3 fruit fly cellular contexts compared by ENCODE assay signal in genomic region chr3R:14853767-14854191, dm6.
TF ChIP-seq lines count a peak whose summit lies in the region.

No protein-coding gene starts in this region.

TF ChIP-seq in whole organism, embryonic, 481 proteins besides CTCF, POLR2A, EP300 and RAD21 (continued from another document and continues in another):
- TF ChIP-seq CG13287 (GFP tag; IDR thresholded peaks at IDR 0.05; lab: Robert Waterston, UW; ENCODE audit: partially characterized antibody) (peak; percentile 32; the same call in 1 of the 2 replicates), D19B (GFP tag; optimal IDR thresholded peaks at IDR 0.05; lab: Kevin White, UChicago) (no peak), pfk (GFP tag; optimal IDR thresholded peaks at IDR 0.05; lab: Kevin White, UChicago) (peak; percentile 85), CG17359 (tag; optimal IDR thresholded peaks at IDR 0.05; lab: Kevin White, UChicago) (no peak), pita (GFP tag; optimal IDR thresholded peaks at IDR 0.05; lab: Kevin White, UChicago) (no peak), Opbp (GFP tag; IDR thresholded peaks at IDR 0.05; lab: Robert Waterston, UW; ENCODE audit: partially characterized antibody) (peak; percentile 41; the same call in 2 of the 3 replicates), CG4328 (GFP tag; optimal IDR thresholded peaks at IDR 0.05; lab: Kevin White, UChicago) (peak; percentile 39), kah (GFP tag; optimal IDR thresholded peaks at IDR 0.05; lab: Kevin White, UChicago) (peak; percentile 41), CG3995 (GFP tag; optimal IDR thresholded peaks at IDR 0.05; lab: Kevin White, UChicago) (peak; percentile 31), bowl (GFP tag; IDR thresholded peaks at IDR 0.05; lab: Robert Waterston, UW) (no peak), CG11398 (GFP tag; optimal IDR thresholded peaks at IDR 0.05; lab: Kevin White, UChicago) (no peak), CG12391 (tag; optimal IDR thresholded peaks at IDR 0.05; lab: Kevin White, UChicago) (peak; percentile 33), CG15514 (GFP tag; optimal IDR thresholded peaks at IDR 0.05; lab: Kevin White, UChicago) (peak; percentile 68), CG30431 (GFP tag; optimal IDR thresholded peaks at IDR 0.05; lab: Kevin White, UChicago) (no peak), stc (GFP tag; IDR thresholded peaks at IDR 0.05; lab: Robert Waterston, UW) (peak; percentile 24; the same call in 1 of the 2 replicates), sob (GFP tag; IDR thresholded peaks at IDR 0.05; lab: Robert Waterston, UW) (peak; percentile 71; the same call in 1 of the 2 replicates), Abd-B (GFP tag; optimal IDR thresholded peaks at IDR 0.05; lab: Kevin White, UChicago) (no peak), Dip3 (GFP tag; optimal IDR thresholded peaks at IDR 0.05; lab: Kevin White, UChicago) (no peak), seq (GFP tag; IDR thresholded peaks at IDR 0.05; lab: Robert Waterston, UW) (no peak), CG1602 (GFP tag; optimal IDR thresholded peaks at IDR 0.05; lab: Kevin White, UChicago) (no peak), CG4854 (GFP tag; optimal IDR thresholded peaks at IDR 0.05; lab: Kevin White, UChicago) (no peak), CG1832 (GFP tag; optimal IDR thresholded peaks at IDR 0.05; lab: Kevin White, UChicago) (peak; percentile 53), p53 (GFP tag; optimal IDR thresholded peaks at IDR 0.05; lab: Kevin White, UChicago) (no peak), CG8478 (optimal IDR thresholded peaks at IDR 0.05; lab: Kevin White, UChicago) (no peak), wdn (GFP tag; IDR thresholded peaks at IDR 0.05; lab: Robert Waterston, UW) (0 out of 2 replicates have a peak, but pooled peaks have one; percentile 29), CG6854 (GFP tag; optimal IDR thresholded peaks at IDR 0.05; lab: Kevin White, UChicago) (peak; percentile 79), Gug (GFP tag; IDR thresholded peaks at IDR 0.05; lab: Robert Waterston, UW) (no peak), CG8359 (GFP tag; optimal IDR thresholded peaks at IDR 0.05; lab: Kevin White, UChicago; ENCODE audit: borderline replicate concordance) (no peak), Mes4 (GFP tag; optimal IDR thresholded peaks at IDR 0.05; lab: Kevin White, UChicago) (no peak), inv (GFP tag; IDR thresholded peaks at IDR 0.05; lab: Robert Waterston, UW; ENCODE audit: partially characterized antibody) (no peak), CkIIα-i1 (GFP tag; IDR thresholded peaks at IDR 0.05; lab: Robert Waterston, UW) (no peak), CG33213 (GFP tag; optimal IDR thresholded peaks at IDR 0.05; lab: Kevin White, UChicago) (peak; percentile 12), CG14710 (tag; optimal IDR thresholded peaks at IDR 0.05; lab: Kevin White, UChicago) (no peak), pzg (GFP tag; optimal IDR thresholded peaks at IDR 0.05; lab: Kevin White, UChicago) (no peak), CG9932 (GFP tag; IDR thresholded peaks at IDR 0.05; lab: Robert Waterston, UW) (peak; percentile 54), fu2 (GFP tag; optimal IDR thresholded peaks at IDR 0.05; lab: Kevin White, UChicago) (no peak), Tbp (GFP tag; optimal IDR thresholded peaks at IDR 0.05; lab: Kevin White, UChicago) (no peak), Neu2 (GFP tag; optimal IDR thresholded peaks at IDR 0.05; lab: Kevin White, UChicago; ENCODE audit: borderline replicate concordance) (no peak), hkb (optimal IDR thresholded peaks at IDR 0.05; lab: Kevin White, UChicago) (no peak), hkb (GFP tag; IDR thresholded peaks at IDR 0.05; lab: Robert Waterston, UW) (peak; percentile 70; the same call in 1 of the 2 replicates), sens (GFP tag; lab: Kevin White, UChicago) (peak; percentile 85), Bteb2 (GFP tag; optimal IDR thresholded peaks at IDR 0.05; lab: Kevin White, UChicago) (no peak), NC2α (GFP tag; optimal IDR thresholded peaks at IDR 0.05; lab: Kevin White, UChicago) (no peak)

TF ChIP-seq in whole organism, prepupa, 60 proteins besides CTCF, POLR2A, EP300 and RAD21 (continued from another document):
- TF ChIP-seq vri (GFP tag; optimal IDR thresholded peaks at IDR 0.05; lab: Kevin White, UChicago) (peak; percentile 81), lz (GFP tag; optimal IDR thresholded peaks at IDR 0.05; lab: Kevin White, UChicago) (peak; percentile 28), CG6808 (GFP tag; optimal IDR thresholded peaks at IDR 0.05; lab: Kevin White, UChicago) (peak; percentile 62), dsx (GFP tag; optimal IDR thresholded peaks at IDR 0.05; lab: Kevin White, UChicago; ENCODE audit: poor library complexity, severe bottlenecking) (peak; percentile 55), net (GFP tag; optimal IDR thresholded peaks at IDR 0.05; lab: Kevin White, UChicago) (peak; percentile 70), CG6792 (GFP tag; optimal IDR thresholded peaks at IDR 0.05; lab: Kevin White, UChicago) (peak; percentile 49), CG3919 (GFP tag; optimal IDR thresholded peaks at IDR 0.05; lab: Kevin White, UChicago) (peak; percentile 82), CG8632 (GFP tag; optimal IDR thresholded peaks at IDR 0.05; lab: Kevin White, UChicago) (peak; percentile 44), fkh (GFP tag; optimal IDR thresholded peaks at IDR 0.05; lab: Kevin White, UChicago) (peak; percentile 69), CG6163 (GFP tag; IDR thresholded peaks at IDR 0.05; lab: Robert Waterston, UW) (peak; percentile 79), CG10631 (GFP tag; optimal IDR thresholded peaks at IDR 0.05; lab: Kevin White, UChicago) (no peak), CG11902 (GFP tag; optimal IDR thresholded peaks at IDR 0.05; lab: Kevin White, UChicago) (no peak), Gug (GFP tag; IDR thresholded peaks at IDR 0.05; lab: Robert Waterston, UW) (peak; percentile 17; the same call in 1 of the 2 replicates), fd59A (GFP tag; optimal IDR thresholded peaks at IDR 0.05; lab: Kevin White, UChicago) (no peak), ss (GFP tag; optimal IDR thresholded peaks at IDR 0.05; lab: Kevin White, UChicago) (peak; percentile 75 to 78), CG31627 (GFP tag; optimal IDR thresholded peaks at IDR 0.05; lab: Kevin White, UChicago) (no peak), CG11294 (GFP tag; IDR thresholded peaks at IDR 0.05; lab: Robert Waterston, UW) (no peak), Eip75B (GFP tag; optimal IDR thresholded peaks at IDR 0.05; lab: Kevin White, UChicago) (peak; percentile 46), topi (GFP tag; optimal IDR thresholded peaks at IDR 0.05; lab: Kevin White, UChicago) (peak; percentile 66), CG16779 (tag; optimal IDR thresholded peaks at IDR 0.05; lab: Kevin White, UChicago) (peak; percentile 74), CG9139 (GFP tag; optimal IDR thresholded peaks at IDR 0.05; lab: Kevin White, UChicago) (peak; percentile 72), Sox15 (GFP tag; optimal IDR thresholded peaks at IDR 0.05; lab: Kevin White, UChicago) (no peak), CG10669 (GFP tag; optimal IDR thresholded peaks at IDR 0.05; lab: Kevin White, UChicago) (peak; percentile 32), CG6276 (GFP tag; optimal IDR thresholded peaks at IDR 0.05; lab: Kevin White, UChicago) (peak; percentile 47), Sox14 (GFP tag; optimal IDR thresholded peaks at IDR 0.05; lab: Kevin White, UChicago) (peak; percentile 67), salr (GFP tag; optimal IDR thresholded peaks at IDR 0.05; lab: Kevin White, UChicago) (no peak), CG15336 (GFP tag; IDR thresholded peaks at IDR 0.05; lab: Robert Waterston, UW) (no peak; the same call in 1 of the 2 replicates), CG8119 (GFP tag; IDR thresholded peaks at IDR 0.05; lab: Robert Waterston, UW) (peak; percentile 52; the same call in 1 of the 3 replicates), Eip78C (GFP tag; lab: Kevin White, UChicago) (peak; percentile 91), Smox (GFP tag; optimal IDR thresholded peaks at IDR 0.05; lab: Kevin White, UChicago) (no peak), eg (GFP tag; IDR thresholded peaks at IDR 0.05; lab: Robert Waterston, UW) (peak; percentile 70; the same call in 2 of the 3 replicates), Hr39 (GFP tag; optimal IDR thresholded peaks at IDR 0.05; lab: Kevin White, UChicago) (no peak), pdm3 (GFP tag; optimal IDR thresholded peaks at IDR 0.05; lab: Kevin White, UChicago) (peak; percentile 15), Sox102F (GFP tag; optimal IDR thresholded peaks at IDR 0.05; lab: Kevin White, UChicago) (peak; percentile 79), Eip93F (GFP tag; optimal IDR thresholded peaks at IDR 0.05; lab: Kevin White, UChicago) (no peak), CG1621 (tag; optimal IDR thresholded peaks at IDR 0.05; lab: Kevin White, UChicago) (peak; percentile 54), CG4318 (GFP tag; optimal IDR thresholded peaks at IDR 0.05; lab: Kevin White, UChicago) (no peak), Met (GFP tag; optimal IDR thresholded peaks at IDR 0.05; lab: Kevin White, UChicago) (peak; percentile 46), CG32006 (GFP tag; optimal IDR thresholded peaks at IDR 0.05; lab: Kevin White, UChicago) (no peak), acj6 (GFP tag; optimal IDR thresholded peaks at IDR 0.05; lab: Kevin White, UChicago) (no peak)

TF ChIP-seq in whole organism, wandering third instar larva, 38 proteins besides CTCF, POLR2A, EP300 and RAD21 (continued from another document):
- TF ChIP-seq GATAd (GFP tag; optimal IDR thresholded peaks at IDR 0.05; lab: Kevin White, UChicago), result no peak
- TF ChIP-seq foxo (GFP tag; optimal IDR thresholded peaks at IDR 0.05; lab: Kevin White, UChicago), result peak in 1 of 2 experiments; percentile 49
- TF ChIP-seq sage (GFP tag; optimal IDR thresholded peaks at IDR 0.05; lab: Kevin White, UChicago), result no peak
- TF ChIP-seq Jra (GFP tag; optimal IDR thresholded peaks at IDR 0.05; lab: Kevin White, UChicago), result peak; percentile 35
- TF ChIP-seq h (GFP tag; optimal IDR thresholded peaks at IDR 0.05; lab: Kevin White, UChicago), result peak; percentile 74
- TF ChIP-seq Hr83 (GFP tag; optimal IDR thresholded peaks at IDR 0.05; lab: Kevin White, UChicago; ENCODE audit: poor library complexity, severe bottlenecking), result peak; percentile 82
- no peak for TF ChIP-seq dmrt93B (GFP tag; optimal IDR thresholded peaks at IDR 0.05; lab: Kevin White, UChicago)
- no peak for TF ChIP-seq N (GFP tag; optimal IDR thresholded peaks at IDR 0.05; lab: Kevin White, UChicago)
- no peak for TF ChIP-seq Myc (optimal IDR thresholded peaks at IDR 0.05; lab: Kevin White, UChicago)
- TF ChIP-seq sv (GFP tag; optimal IDR thresholded peaks at IDR 0.05; lab: Kevin White, UChicago), result no peak
- no peak for TF ChIP-seq CG32264 (GFP tag; optimal IDR thresholded peaks at IDR 0.05; lab: Kevin White, UChicago)
- TF ChIP-seq psq (GFP tag; optimal IDR thresholded peaks at IDR 0.05; lab: Kevin White, UChicago), result peak; percentile 50
- peak; percentile 17 for TF ChIP-seq ey (GFP tag; optimal IDR thresholded peaks at IDR 0.05; lab: Kevin White, UChicago)
- peak; percentile 68 for TF ChIP-seq rgr (GFP tag; optimal IDR thresholded peaks at IDR 0.05; lab: Kevin White, UChicago)
- peak; percentile 60 for TF ChIP-seq Sp1 (GFP tag; optimal IDR thresholded peaks at IDR 0.05; lab: Kevin White, UChicago)
